Worm (Caenorhabditis elegans) whole organism, L1 larva: ENCODE measurements around the gene F21D5.3.

Experiments used
- F16B12.6 ChIP-seq: fragments of 150-350 bp; optimal IDR thresholded peaks from 2 replicates; lab custom pipeline; 2014; ENCODE audit warnings: missing biosample characterization, missing genetic modification characterization
- Y116A8C.19 ChIP-seq: sonication (generic microtip); optimal IDR thresholded peaks from 2 replicates; lab custom pipeline; 2016; ENCODE audit warnings: missing compliant biosample characterization, missing genetic modification characterization, borderline replicate concordance
- aha-1 ChIP-seq: fragments of 150-350 bp; optimal IDR thresholded peaks from 2 replicates; lab custom pipeline; 2014; ENCODE audit warnings: missing biosample characterization, missing genetic modification characterization
- ama-1 ChIP-seq: fragments of 150-350 bp; optimal IDR thresholded peaks from 2 replicates; lab custom pipeline; 2014
- blmp-1 ChIP-seq: fragments of 150-350 bp; optimal IDR thresholded peaks from 2 replicates; lab custom pipeline; 2014; ENCODE audit warnings: missing biosample characterization, missing genetic modification characterization
- ceh-88 ChIP-seq: fragments of 200-800 bp; sonication (Bioruptor generic); IDR thresholded peaks from 2 replicates; pipeline ENCODE4 v1.3.6; 2022; ENCODE audit warnings: missing genetic modification characterization, missing compliant biosample characterization
- ceh-90 ChIP-seq: sonication (generic microtip); optimal IDR thresholded peaks from 2 replicates; lab custom pipeline; 2016; ENCODE audit warnings: missing genetic modification characterization, missing compliant biosample characterization
- dpl-1 ChIP-seq, 3 experiments: fragments of 150-350 bp in 2 of 3; sonication (generic microtip) in 1 of 3; optimal IDR thresholded peaks; 2 replicates each; lab custom pipeline; 2014 to 2017; ENCODE audit warnings: missing biosample characterization in 3 of 3, missing genetic modification characterization in 3 of 3, missing genetic modification reagents in 3 of 3
- efl-1 ChIP-seq, 4 experiments: fragments of 150-350 bp; optimal IDR thresholded peaks in 3 of 4; peaks in 1 of 4; 1 replicate in 1 of 4; 2 replicates in 3 of 4; lab custom pipeline; 2014; ENCODE audit warnings: missing biosample characterization in 2 of 4, missing genetic modification characterization in 2 of 4, missing genetic modification reagents in 2 of 4
- egl-27 ChIP-seq, 2 experiments: fragments of 150-350 bp in 1 of 2; sonication (generic microtip); optimal IDR thresholded peaks; 3 replicates each; lab custom pipeline; 2017 to 2018; ENCODE audit warnings: missing biosample characterization in 2 of 2, missing genetic modification characterization in 2 of 2, missing genetic modification reagents in 2 of 2
- elt-2 ChIP-seq: sonication (generic microtip); optimal IDR thresholded peaks from 2 replicates; lab custom pipeline; 2016; ENCODE audit warnings: missing genetic modification characterization, mild to moderate bottlenecking, inconsistent platforms, missing compliant biosample characterization, missing genetic modification reagents
- fkh-4 ChIP-seq: sonication (generic microtip); optimal IDR thresholded peaks from 2 replicates; lab custom pipeline; 2016; ENCODE audit warnings: missing compliant biosample characterization, missing genetic modification characterization, borderline replicate concordance
- grh-1 ChIP-seq: fragments of 200-800 bp; sonication (Bioruptor generic); IDR thresholded peaks from 2 replicates; pipeline ENCODE4 v1.3.6; 2022; ENCODE audit warnings: missing genetic modification reagents, missing genetic modification characterization, missing compliant biosample characterization
- hlh-17 ChIP-seq: fragments of 200-800 bp; sonication (Bioruptor generic); optimal IDR thresholded peaks from 2 replicates; lab custom pipeline; 2018; ENCODE audit warnings: missing genetic modification characterization, mild to moderate bottlenecking, missing compliant biosample characterization, moderate library complexity, borderline replicate concordance
- hlh-4 ChIP-seq: sonication (generic microtip); optimal IDR thresholded peaks from 2 replicates; lab custom pipeline; 2016; ENCODE audit warnings: mild to moderate bottlenecking, missing genetic modification characterization, missing compliant biosample characterization
- hpl-2 ChIP-seq: fragments of 150-350 bp; optimal IDR thresholded peaks from 2 replicates; lab custom pipeline; 2014; ENCODE audit warnings: missing biosample characterization, missing genetic modification reagents, missing genetic modification characterization
- jun-1 ChIP-seq: fragments of 150-350 bp; optimal IDR thresholded peaks from 2 replicates; lab custom pipeline; 2014; ENCODE audit warnings: missing biosample characterization, missing genetic modification reagents, missing genetic modification characterization
- lin-13 ChIP-seq: fragments of 150-350 bp; optimal IDR thresholded peaks from 2 replicates; lab custom pipeline; 2014; ENCODE audit warnings: missing biosample characterization, missing genetic modification reagents, missing genetic modification characterization
- lin-14 ChIP-seq: fragments of 200-800 bp; sonication (Bioruptor generic); optimal IDR thresholded peaks from 2 replicates; lab custom pipeline; 2018; ENCODE audit warnings: mild to moderate bottlenecking, missing genetic modification characterization, moderate library complexity, missing compliant biosample characterization
- lin-15B ChIP-seq: fragments of 150-350 bp; sonication (generic microtip); optimal IDR thresholded peaks from 3 replicates; lab custom pipeline; 2014; ENCODE audit warnings: missing biosample characterization, missing genetic modification characterization
- mab-9 ChIP-seq: fragments of 200-800 bp; sonication (Bioruptor generic); IDR thresholded peaks from 2 replicates; pipeline ENCODE4 v1.3.6; 2022; ENCODE audit warnings: missing genetic modification reagents, missing genetic modification characterization, missing compliant biosample characterization
- mdl-1 ChIP-seq, 2 experiments: fragments of 150-350 bp; optimal IDR thresholded peaks; 2 replicates each; lab custom pipeline; 2014 to 2017; ENCODE audit warnings: missing biosample characterization in 2 of 2, missing genetic modification characterization in 2 of 2, inconsistent platforms in 1 of 2
- mep-1 ChIP-seq: fragments of 150-350 bp; optimal IDR thresholded peaks from 2 replicates; lab custom pipeline; 2014; ENCODE audit warnings: missing biosample characterization, missing genetic modification characterization
- nhr-11 ChIP-seq: fragments of 150-350 bp; optimal IDR thresholded peaks from 2 replicates; lab custom pipeline; 2014; ENCODE audit warnings: missing biosample characterization, missing genetic modification characterization
- nhr-12 ChIP-seq: sonication (generic microtip); optimal IDR thresholded peaks from 2 replicates; lab custom pipeline; 2017; ENCODE audit warnings: missing biosample characterization, missing genetic modification characterization
- nhr-237 ChIP-seq: fragments of 150-350 bp; optimal IDR thresholded peaks from 2 replicates; lab custom pipeline; 2014; ENCODE audit warnings: missing biosample characterization, missing genetic modification characterization
- nhr-47 ChIP-seq: sonication (generic microtip); optimal IDR thresholded peaks from 2 replicates; lab custom pipeline; 2016; ENCODE audit warnings: mild to moderate bottlenecking, missing genetic modification characterization, moderate library complexity, missing compliant biosample characterization
- nhr-76 ChIP-seq: sonication (generic microtip); optimal IDR thresholded peaks from 2 replicates; lab custom pipeline; 2017; ENCODE audit warnings: missing biosample characterization, missing genetic modification characterization
- nhr-77 ChIP-seq: fragments of 150-350 bp; optimal IDR thresholded peaks from 2 replicates; lab custom pipeline; 2014; ENCODE audit warnings: missing biosample characterization, missing genetic modification characterization
- nhr-84 ChIP-seq: sonication (generic microtip); optimal IDR thresholded peaks from 2 replicates; lab custom pipeline; 2017; ENCODE audit warnings: missing biosample characterization, missing genetic modification characterization
- nhr-85 ChIP-seq: sonication (generic microtip); peaks from one replicate; lab custom pipeline; 2016; ENCODE audit warnings: missing genetic modification characterization, inconsistent platforms, missing compliant biosample characterization
- nhr-90 ChIP-seq: sonication (generic microtip); optimal IDR thresholded peaks from 2 replicates; lab custom pipeline; 2016; ENCODE audit warnings: mild to moderate bottlenecking, missing genetic modification characterization, missing compliant biosample characterization; ENCODE audit not compliant: poor library complexity
- pax-3 ChIP-seq: fragments of 200-800 bp; sonication (Bioruptor generic); optimal IDR thresholded peaks from 2 replicates; lab custom pipeline; 2018; ENCODE audit warnings: mild to moderate bottlenecking, missing genetic modification characterization, moderate library complexity, missing compliant biosample characterization
- pqm-1 ChIP-seq: sonication (generic microtip); optimal IDR thresholded peaks from 3 replicates; lab custom pipeline; 2017; ENCODE audit warnings: missing biosample characterization, missing genetic modification characterization
- rnt-1 ChIP-seq: sonication (generic microtip); optimal IDR thresholded peaks from 2 replicates; lab custom pipeline; 2016; ENCODE audit warnings: mild to moderate bottlenecking, missing genetic modification characterization, moderate library complexity, missing compliant biosample characterization
- snpc-4 ChIP-seq: fragments of 150-350 bp; optimal IDR thresholded peaks from 2 replicates; lab custom pipeline; 2014; ENCODE audit warnings: missing biosample characterization, missing genetic modification characterization
- sup-37 ChIP-seq: fragments of 200-800 bp; sonication (Bioruptor generic); optimal IDR thresholded peaks from 2 replicates; lab custom pipeline; 2018; ENCODE audit warnings: mild to moderate bottlenecking, missing genetic modification characterization, missing compliant biosample characterization
- tbx-2 ChIP-seq: sonication (generic microtip); optimal IDR thresholded peaks from 2 replicates; lab custom pipeline; 2016; ENCODE audit warnings: missing genetic modification characterization, missing compliant biosample characterization
- unc-130 ChIP-seq: fragments of 150-350 bp; optimal IDR thresholded peaks from 2 replicates; lab custom pipeline; 2017; ENCODE audit warnings: missing biosample characterization, missing genetic modification characterization, inconsistent platforms
- unc-98 ChIP-seq: fragments of 200-800 bp; sonication (Bioruptor generic); IDR thresholded peaks from 2 replicates; pipeline ENCODE4 v1.3.6; 2022; ENCODE audit warnings: missing genetic modification characterization, missing compliant biosample characterization
- xbp-1 ChIP-seq: sonication (generic microtip); optimal IDR thresholded peaks from 2 replicates; lab custom pipeline; 2016; ENCODE audit warnings: missing genetic modification characterization, missing compliant biosample characterization
- zip-4 ChIP-seq: fragments of 200-800 bp; sonication (Bioruptor generic); optimal IDR thresholded peaks from 2 replicates; lab custom pipeline; 2018; ENCODE audit warnings: mild to moderate bottlenecking, missing genetic modification characterization, moderate library complexity, missing compliant biosample characterization
- ztf-11 ChIP-seq, 2 experiments: sonication (generic microtip); optimal IDR thresholded peaks; 2 replicates each; lab custom pipeline; 2016 to 2017; ENCODE audit warnings: missing genetic modification characterization in 2 of 2, missing biosample characterization in 1 of 2, missing compliant biosample characterization in 1 of 2

Gene F21D5.3

ce11 chrIV:8764567-8764966 is 34.0 kb downstream of the F21D5.3 start, which contains the start of gene cdc-50.B:
cdc-50.B (plus strand) TSS chrIV:8764867.
- TF ChIP-seq blmp-1 (peak; percentile 18), mab-9 (GFP tag; lab: Robert Waterston, UW) (no peak)

DNA sequence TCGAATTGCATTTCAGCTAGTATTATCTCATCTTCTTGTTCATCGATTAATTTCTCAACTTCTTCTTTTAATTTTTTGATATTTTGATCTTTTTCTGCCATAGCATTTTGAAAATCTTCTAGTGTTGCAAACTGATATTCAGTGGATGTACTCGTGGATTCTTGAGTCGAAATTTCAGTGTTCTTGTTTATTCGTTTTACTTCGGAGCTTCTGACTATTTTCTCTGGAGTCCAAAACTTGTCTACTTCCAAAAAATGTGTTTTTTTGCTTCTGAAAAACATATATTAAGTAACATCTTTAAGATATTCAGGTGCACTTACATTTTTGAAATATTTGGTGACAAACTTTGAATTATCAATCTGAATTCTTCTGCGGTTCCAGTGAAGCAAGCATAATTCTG is 38.9 kb downstream of the F21D5.3 start, which contains the start of gene F20C5.5:
Gene F20C5.5, minus strand, starts transcription at position 101 of the 400 bp plus-strand sequence.
- no peak for TF ChIP-seq blmp-1
- TF ChIP-seq nhr-237: no peak
- no peak for TF ChIP-seq pqm-1 (tag; lab: Kevin White, UChicago)
- TF ChIP-seq nhr-84 (tag; lab: Kevin White, UChicago): no peak
- TF ChIP-seq mep-1: no peak
- no peak for TF ChIP-seq pax-3

ce11 chrIV:8772800-8773256 is 42.2 kb downstream of the F21D5.3 start, which contains the start of gene F20C5.6:
F20C5.6 (minus strand) TSS chrIV:8773206.
- TF ChIP-seq efl-1 (optimal IDR thresholded peaks at IDR 0.05; lab: Kevin White, UChicago): no peak
- TF ChIP-seq efl-1 (GFP tag; optimal IDR thresholded peaks at IDR 0.05 in 1 of 2; lab: Kevin White, UChicago): peak in 1 of 2 experiments; percentile 26
- no peak for TF ChIP-seq nhr-47 (tag; lab: Kevin White, UChicago)

- TF ChIP-seq egl-27 (tag; optimal IDR thresholded peaks at IDR 0.05; lab: Kevin White, UChicago): no peak
- no peak for TF ChIP-seq nhr-77
- no peak for TF ChIP-seq nhr-84 (tag; lab: Kevin White, UChicago)
- no peak for TF ChIP-seq nhr-90 (tag; lab: Kevin White, UChicago)
- TF ChIP-seq pqm-1 (tag; lab: Kevin White, UChicago): no peak
- TF ChIP-seq mab-9 (GFP tag; lab: Robert Waterston, UW): no peak
Measured at ce11 chrIV:8778045-8778444, 47.4 kb downstream of the F21D5.3 start, which contains the start of gene C33D9.6. C33D9.6 (minus strand) TSS chrIV:8778145.

DNA sequence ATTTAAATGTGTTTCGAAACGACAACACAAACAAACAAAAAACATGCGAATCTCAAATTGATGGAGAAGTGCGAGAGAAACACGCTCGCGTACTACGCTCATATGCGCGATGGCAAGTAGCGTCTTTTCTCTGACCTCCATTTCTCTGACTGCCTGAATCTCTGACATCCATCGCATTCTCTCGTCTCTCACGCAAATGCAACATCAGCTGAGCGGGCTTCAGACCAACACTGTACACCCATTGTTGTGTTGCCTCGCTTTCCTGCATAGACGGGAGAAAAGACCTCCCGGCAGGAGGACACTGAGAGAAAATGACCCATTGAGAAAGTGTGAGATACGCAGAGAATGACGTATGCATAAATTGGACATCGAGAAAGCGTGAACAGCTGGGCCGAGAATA is 51.6 kb downstream of the F21D5.3 start:
- no peak for TF ChIP-seq ceh-88
- TF ChIP-seq xbp-1 (tag; lab: Kevin White, UChicago): peak; percentile 61
- no peak for TF ChIP-seq grh-1 (GFP tag; lab: Robert Waterston, UW)
- peak; percentile 62 for TF ChIP-seq rnt-1 (tag; lab: Kevin White, UChicago)
- TF ChIP-seq sup-37 (GFP tag; lab: Kevin White, UChicago): no peak
- peak in 1 of 2 experiments; percentile 85 for TF ChIP-seq mdl-1 (tag; optimal IDR thresholded peaks at IDR 0.05; lab: Kevin White, UChicago)
- no peak for TF ChIP-seq nhr-76 (tag; lab: Kevin White, UChicago)
- peak; percentile 23 for TF ChIP-seq snpc-4 (tag; lab: Kevin White, UChicago)
- no peak for TF ChIP-seq unc-98 (GFP tag; lab: Robert Waterston, UW)
- TF ChIP-seq lin-15B: no peak
- peak; percentile 43 for TF ChIP-seq elt-2
- TF ChIP-seq blmp-1: peak; percentile 95
- no peak for TF ChIP-seq hlh-17 (GFP tag; lab: Kevin White, UChicago)
- peak in 1 of 2 experiments; percentile 31 for TF ChIP-seq ztf-11 (tag; optimal IDR thresholded peaks at IDR 0.05; lab: Kevin White, UChicago)
- no peak for TF ChIP-seq fkh-4 (tag; lab: Kevin White, UChicago)
- peak; percentile 58 for TF ChIP-seq tbx-2
- TF ChIP-seq lin-14 (GFP tag; lab: Kevin White, UChicago): peak; percentile 97
- TF ChIP-seq aha-1 (tag; lab: Kevin White, UChicago): no peak
- peak; percentile 80 for TF ChIP-seq mep-1
- TF ChIP-seq egl-27 (tag; optimal IDR thresholded peaks at IDR 0.05; lab: Kevin White, UChicago): peak; percentile 28 to 56
- no peak for TF ChIP-seq zip-4 (GFP tag; lab: Kevin White, UChicago)
- no peak for TF ChIP-seq unc-130 (tag; lab: Kevin White, UChicago)
- peak; percentile 46 for TF ChIP-seq hpl-2 (GFP tag; lab: Kevin White, UChicago)
- TF ChIP-seq jun-1 (tag; lab: Kevin White, UChicago): peak; percentile 75
- TF ChIP-seq pqm-1 (tag; lab: Kevin White, UChicago): no peak
- TF ChIP-seq nhr-11 (tag; lab: Kevin White, UChicago): no peak
- no peak for TF ChIP-seq Y116A8C.19 (tag; lab: Kevin White, UChicago)
- TF ChIP-seq nhr-12: no peak
- TF ChIP-seq ama-1 (lab: Kevin White, UChicago): no peak
- TF ChIP-seq hlh-4: no peak
- TF ChIP-seq lin-13: peak; percentile 39
- peak; percentile 99 for TF ChIP-seq nhr-85 (tag; lab: Kevin White, UChicago)
- TF ChIP-seq ceh-90 (tag; lab: Kevin White, UChicago): no peak
- no peak for TF ChIP-seq F16B12.6 (tag; lab: Kevin White, UChicago)
- peak; percentile 40 to 59 (median 53) for TF ChIP-seq dpl-1 (GFP tag; optimal IDR thresholded peaks at IDR 0.05; lab: Kevin White, UChicago)
